Fruit fly (Drosophila melanogaster) whole organism, embryonic: ENCODE data around the gene RabX4.

Source experiments
- Asciz ChIP-seq: fragments of 200-800 bp; sonication (Bioruptor generic); optimal IDR thresholded peaks from 2 replicates; lab custom pipeline; 2017; ENCODE audit warnings: missing biosample characterization, mild to moderate bottlenecking, missing genetic modification characterization, missing genetic modification reagents
- Atf-2 ChIP-seq: fragments of 200-800 bp; sonication (Bioruptor generic); optimal IDR thresholded peaks from 2 replicates; lab custom pipeline; 2016; ENCODE audit warnings: missing biosample characterization, missing genetic modification characterization
- Atf6 ChIP-seq: fragments of 200-800 bp; sonication (Bioruptor generic); IDR thresholded peaks from 2 replicates; pipeline ENCODE4 v1.3.6; 2022; ENCODE audit warnings: missing biosample characterization, missing genetic modification characterization
- CG10209 ChIP-seq: fragments of 200-800 bp; sonication (Bioruptor generic); optimal IDR thresholded peaks from 3 replicates; lab custom pipeline; 2017; ENCODE audit warnings: missing biosample characterization, mild to moderate bottlenecking, missing genetic modification characterization, missing genetic modification reagents
- CG10654 ChIP-seq: fragments of 200-800 bp; sonication (Bioruptor generic); optimal IDR thresholded peaks from 2 replicates; lab custom pipeline; 2016; ENCODE audit warnings: missing biosample characterization, missing genetic modification characterization
- CG11723 ChIP-seq: fragments of 200-800 bp; sonication (Bioruptor generic); optimal IDR thresholded peaks from 2 replicates; lab custom pipeline; 2017; ENCODE audit warnings: missing biosample characterization, mild to moderate bottlenecking, missing genetic modification characterization
- CG12942 ChIP-seq: fragments of 200-800 bp; sonication (Bioruptor generic); optimal IDR thresholded peaks from 3 replicates; lab custom pipeline; 2016; ENCODE audit warnings: missing biosample characterization, missing genetic modification characterization
- CG13624 ChIP-seq: fragments of 200-800 bp; sonication (Bioruptor generic); optimal IDR thresholded peaks from 2 replicates; lab custom pipeline; 2016; ENCODE audit warnings: missing biosample characterization, missing genetic modification characterization
- CG15073 ChIP-seq: fragments of 200-800 bp; sonication (Bioruptor generic); optimal IDR thresholded peaks from 2 replicates; lab custom pipeline; 2016; ENCODE audit warnings: missing biosample characterization, missing genetic modification characterization
- CG1529 ChIP-seq: fragments of 200-800 bp; sonication (Bioruptor generic); optimal IDR thresholded peaks from 3 replicates; lab custom pipeline; 2018; ENCODE audit warnings: missing biosample characterization, missing genetic modification characterization
- CG15601 ChIP-seq: fragments of 200-800 bp; sonication (Bioruptor generic); optimal IDR thresholded peaks from 3 replicates; lab custom pipeline; 2019; ENCODE audit warnings: missing biosample characterization, mild to moderate bottlenecking, missing genetic modification characterization, moderate library complexity
- CG1647 ChIP-seq: fragments of 200-800 bp; sonication (Bioruptor generic); optimal IDR thresholded peaks from 3 replicates; lab custom pipeline; 2016; ENCODE audit warnings: missing biosample characterization, missing genetic modification characterization
- CG17385 ChIP-seq: fragments of 200-800 bp; sonication (Bioruptor generic); optimal IDR thresholded peaks from 3 replicates; lab custom pipeline; 2018; ENCODE audit warnings: missing biosample characterization, mild to moderate bottlenecking, missing genetic modification characterization
- CG18476 ChIP-seq: fragments of 200-800 bp; sonication (Bioruptor generic); optimal IDR thresholded peaks from 2 replicates; lab custom pipeline; 2016; ENCODE audit warnings: missing biosample characterization, mild to moderate bottlenecking, missing genetic modification characterization
- CG2889 ChIP-seq: fragments of 200-800 bp; sonication (Bioruptor generic); IDR thresholded peaks from 3 replicates; pipeline ENCODE4 v1.3.6; 2022; ENCODE audit warnings: missing biosample characterization, missing genetic modification characterization
- CG31388 ChIP-seq: fragments of 200-800 bp; sonication (Bioruptor generic); optimal IDR thresholded peaks from 2 replicates; lab custom pipeline; 2016; ENCODE audit warnings: missing biosample characterization, missing genetic modification characterization
- CG34422 ChIP-seq: fragments of 200-800 bp; sonication (Bioruptor generic); IDR thresholded peaks from 3 replicates; pipeline ENCODE4 v1.3.6; 2022; ENCODE audit warnings: missing biosample characterization, missing genetic modification characterization
- CG3995 ChIP-seq: fragments of 200-800 bp; sonication (Bioruptor generic); optimal IDR thresholded peaks from 3 replicates; lab custom pipeline; 2016; ENCODE audit warnings: missing biosample characterization, missing genetic modification characterization
- CG4360 ChIP-seq: fragments of 200-800 bp; sonication (Bioruptor generic); IDR thresholded peaks from 2 replicates; pipeline ENCODE4 v1.3.6; 2022; ENCODE audit warnings: missing biosample characterization, missing genetic modification characterization
- CG5180 ChIP-seq: fragments of 200-800 bp; sonication (Bioruptor generic); optimal IDR thresholded peaks from 3 replicates; lab custom pipeline; 2017; ENCODE audit warnings: missing biosample characterization, missing genetic modification characterization, mild to moderate bottlenecking, moderate library complexity, missing genetic modification reagents
- CG7372 ChIP-seq: fragments of 200-800 bp; sonication (Bioruptor generic); IDR thresholded peaks from 2 replicates; pipeline ENCODE4 v1.3.6; 2022; ENCODE audit warnings: missing biosample characterization, missing genetic modification characterization
- CG8281 ChIP-seq: fragments of 200-800 bp; sonication (Bioruptor generic); optimal IDR thresholded peaks from 2 replicates; lab custom pipeline; 2018; ENCODE audit warnings: missing biosample characterization, mild to moderate bottlenecking, missing genetic modification characterization, moderate library complexity
- CG8359 ChIP-seq: fragments of 200-800 bp; sonication (Bioruptor generic); optimal IDR thresholded peaks from 2 replicates; lab custom pipeline; 2017; ENCODE audit warnings: missing biosample characterization, mild to moderate bottlenecking, missing genetic modification characterization, borderline replicate concordance
- CTCF ChIP-seq: fragments of 200-800 bp; sonication (Bioruptor generic); optimal IDR thresholded peaks from 2 replicates; lab custom pipeline; 2017; ENCODE audit warnings: missing biosample characterization, mild to moderate bottlenecking, missing genetic modification characterization, moderate library complexity
- D ChIP-seq, 2 experiments: fragments of 200-800 bp in 1 of 2; fragments of >200 bp in 1 of 2; sonication (Bioruptor generic) in 1 of 2; optimal IDR thresholded peaks; 2 replicates in 1 of 2; 3 replicates in 1 of 2; lab custom pipeline; 2017; ENCODE audit warnings: mild to moderate bottlenecking in 1 of 2, missing biosample characterization in 1 of 2, missing genetic modification characterization in 1 of 2, missing genetic modification reagents in 1 of 2
- Doc3 ChIP-seq: fragments of 200-800 bp; sonication (Bioruptor generic); IDR thresholded peaks from 3 replicates; pipeline ENCODE4 v1.3.6; 2022; ENCODE audit warnings: missing biosample characterization, missing genetic modification characterization; ENCODE audit not compliant: partially characterized antibody
- Drgx ChIP-seq: fragments of 200-800 bp; sonication (Bioruptor generic); IDR thresholded peaks from 2 replicates; pipeline ENCODE4 v1.3.6; 2022; ENCODE audit warnings: missing biosample characterization, missing genetic modification characterization
- Hey ChIP-seq: fragments of 200-800 bp; sonication (Bioruptor generic); optimal IDR thresholded peaks from 3 replicates; lab custom pipeline; 2018; ENCODE audit warnings: missing biosample characterization, mild to moderate bottlenecking, missing genetic modification characterization
- Hr78 ChIP-seq, 2 experiments: fragments of 200-800 bp in 1 of 2; fragments of >200 bp in 1 of 2; sonication (Bioruptor generic) in 1 of 2; optimal IDR thresholded peaks; 2 replicates each; lab custom pipeline; 2017 to 2019; ENCODE audit warnings: missing biosample characterization in 2 of 2, missing genetic modification characterization in 2 of 2, mild to moderate bottlenecking in 1 of 2, moderate library complexity in 1 of 2
- Hsf ChIP-seq: fragments of 200-800 bp; sonication (Bioruptor generic); optimal IDR thresholded peaks from 3 replicates; lab custom pipeline; 2016; ENCODE audit warnings: missing biosample characterization, missing genetic modification characterization
- Lpt ChIP-seq: fragments of >200 bp; optimal IDR thresholded peaks from 2 replicates; lab custom pipeline; 2018; ENCODE audit warnings: missing biosample characterization, missing genetic modification characterization
- Mes4 ChIP-seq: fragments of 200-800 bp; sonication (Bioruptor generic); optimal IDR thresholded peaks from 2 replicates; lab custom pipeline; 2016; ENCODE audit warnings: missing biosample characterization, missing genetic modification characterization
- Nf-YB ChIP-seq: fragments of 200-800 bp; sonication (Bioruptor generic); optimal IDR thresholded peaks from 3 replicates; lab custom pipeline; 2019; ENCODE audit warnings: missing biosample characterization, mild to moderate bottlenecking, missing genetic modification characterization, moderate library complexity
- Poxn ChIP-seq: fragments of 200-800 bp; sonication (Bioruptor generic); IDR thresholded peaks from 2 replicates; pipeline ENCODE4 v1.3.6; 2022; ENCODE audit warnings: missing biosample characterization, missing genetic modification characterization
- Ptx1 ChIP-seq: fragments of 200-800 bp; sonication (Bioruptor generic); IDR thresholded peaks from 2 replicates; pipeline ENCODE4 v1.3.6; 2022; ENCODE audit warnings: missing biosample characterization, missing genetic modification characterization
- Sry-β ChIP-seq: fragments of 200-800 bp; sonication (Bioruptor generic); optimal IDR thresholded peaks from 2 replicates; lab custom pipeline; 2018; ENCODE audit warnings: missing biosample characterization, mild to moderate bottlenecking, missing genetic modification characterization, moderate library complexity
- Ssrp ChIP-seq: fragments of 200-800 bp; sonication (Bioruptor generic); optimal IDR thresholded peaks from 2 replicates; lab custom pipeline; 2018; ENCODE audit warnings: missing biosample characterization, mild to moderate bottlenecking, missing genetic modification characterization, moderate library complexity
- Trl ChIP-seq, 3 experiments: fragments of >200 bp in 2 of 3; fragments of 200-800 bp in 1 of 3; sonication (Bioruptor generic) in 1 of 3; optimal IDR thresholded peaks; 2 replicates in 1 of 3; 3 replicates in 2 of 3; lab custom pipeline; 2016 to 2017; ENCODE audit warnings: missing biosample characterization in 1 of 3, missing genetic modification characterization in 1 of 3
- ab ChIP-seq: fragments of 200-800 bp; sonication (Bioruptor generic); optimal IDR thresholded peaks from 2 replicates; lab custom pipeline; 2016; ENCODE audit warnings: missing biosample characterization, missing genetic modification characterization
- chm ChIP-seq: fragments of 200-800 bp; sonication (Bioruptor generic); IDR thresholded peaks from 2 replicates; pipeline ENCODE4 v1.3.6; 2022; ENCODE audit warnings: missing biosample characterization, missing genetic modification characterization
- crc ChIP-seq: fragments of 200-800 bp; sonication (Bioruptor generic); optimal IDR thresholded peaks from 2 replicates; lab custom pipeline; 2016; ENCODE audit warnings: missing biosample characterization, missing genetic modification characterization
- emc ChIP-seq: fragments of 200-800 bp; sonication (Bioruptor generic); optimal IDR thresholded peaks from 2 replicates; lab custom pipeline; 2016; ENCODE audit warnings: missing biosample characterization, missing genetic modification characterization
- fd3F ChIP-seq: fragments of 200-800 bp; sonication (Bioruptor generic); optimal IDR thresholded peaks from 2 replicates; lab custom pipeline; 2018; ENCODE audit warnings: missing biosample characterization, mild to moderate bottlenecking, missing genetic modification characterization, moderate library complexity
- fd64A ChIP-seq: fragments of 200-800 bp; sonication (Bioruptor generic); optimal IDR thresholded peaks from 3 replicates; lab custom pipeline; 2018; ENCODE audit warnings: missing biosample characterization, mild to moderate bottlenecking, missing genetic modification characterization
- knrl ChIP-seq: fragments of 200-800 bp; sonication (Bioruptor generic); IDR thresholded peaks from 3 replicates; pipeline ENCODE4 v1.3.6; 2022; ENCODE audit warnings: missing biosample characterization, missing genetic modification characterization; ENCODE audit not compliant: partially characterized antibody
- org-1 ChIP-seq: fragments of 200-800 bp; sonication (Bioruptor generic); optimal IDR thresholded peaks from 2 replicates; lab custom pipeline; 2017; ENCODE audit warnings: missing biosample characterization, missing genetic modification characterization
- sr ChIP-seq: fragments of 200-800 bp; sonication (Bioruptor generic); IDR thresholded peaks from 3 replicates; pipeline ENCODE4 v1.3.6; 2022; ENCODE audit warnings: missing biosample characterization, missing genetic modification characterization
- trh ChIP-seq: fragments of 200-800 bp; sonication (Bioruptor generic); optimal IDR thresholded peaks from 2 replicates; lab custom pipeline; 2016; ENCODE audit warnings: missing biosample characterization, missing genetic modification characterization
- usp ChIP-seq: fragments of >200 bp; optimal IDR thresholded peaks from 2 replicates; lab custom pipeline; 2017; ENCODE audit warnings: missing biosample characterization, missing genetic modification characterization
- zfh1 ChIP-seq: fragments of 200-800 bp; sonication (Bioruptor generic); IDR thresholded peaks from 3 replicates; pipeline ENCODE4 v1.3.6; 2022; ENCODE audit warnings: missing biosample characterization, missing genetic modification characterization

RabX4 gene

DNA sequence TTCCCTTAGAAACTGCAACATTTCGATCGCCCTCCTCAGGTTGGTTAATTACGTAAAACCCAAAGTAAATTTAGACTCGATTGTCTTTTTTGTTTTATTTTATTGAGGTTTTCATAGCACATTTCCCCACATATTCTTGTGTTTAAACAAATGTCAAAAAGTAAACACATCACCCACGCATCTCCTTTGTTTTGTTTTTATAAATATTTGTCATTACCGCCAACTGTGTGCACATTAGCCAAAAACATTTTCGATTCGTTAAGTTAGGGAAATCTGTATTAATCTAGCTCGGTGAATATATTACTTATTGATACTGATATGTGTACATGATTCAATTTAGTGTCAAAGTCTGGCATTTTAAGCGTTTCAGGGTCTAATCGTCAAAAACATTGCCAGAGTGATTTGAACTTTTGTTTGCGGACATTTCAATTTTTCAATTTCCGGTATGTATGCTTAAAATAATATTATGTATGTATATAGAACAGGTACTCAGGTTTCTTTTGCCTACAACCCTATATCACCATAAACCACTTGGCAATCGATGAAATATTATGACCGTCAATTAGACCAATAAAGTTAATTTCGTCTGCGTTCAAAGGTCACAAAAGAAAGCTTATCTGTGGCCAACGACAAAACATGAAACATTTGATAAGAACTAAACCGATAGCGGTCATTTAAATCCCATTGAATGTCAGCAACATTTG, 18.5 kb downstream of the RabX4 start (continued):
- TF ChIP-seq CG15601 (tag; lab: Kevin White, UChicago) (no peak), crc (no peak), Asciz (GFP tag; lab: Kevin White, UChicago) (peak; percentile 92), CG1529 (peak; percentile 39), CG3995 (no peak), CG5180 (GFP tag; lab: Kevin White, UChicago) (no peak), CG18476 (GFP tag; lab: Kevin White, UChicago) (no peak), CG10654 (no peak), Lpt (GFP tag; lab: Kevin White, UChicago) (no peak), trh (GFP tag; lab: Kevin White, UChicago) (peak; percentile 16), fd3F (peak; percentile 61), fd64A (GFP tag; lab: Kevin White, UChicago) (peak; percentile 76), sr (peak; percentile 29; the same call in 1 of the 3 replicates), knrl (GFP tag; lab: Robert Waterston, UW) (no peak), org-1 (GFP tag; lab: Kevin White, UChicago) (peak; percentile 41), CTCF (no peak), emc (no peak), CG17385 (GFP tag; lab: Kevin White, UChicago) (no peak), Drgx (GFP tag; lab: Robert Waterston, UW) (no peak), Doc3 (no peak), Hey (tag; lab: Kevin White, UChicago) (no peak), D (optimal IDR thresholded peaks at IDR 0.05; lab: Kevin White, UChicago) (no peak), D (GFP tag; optimal IDR thresholded peaks at IDR 0.05; lab: Kevin White, UChicago) (peak; percentile 39), CG10209 (GFP tag; lab: Kevin White, UChicago) (peak; percentile 63), Hr78 (GFP tag; optimal IDR thresholded peaks at IDR 0.05; lab: Kevin White, UChicago) (peak in 1 of 2 experiments; percentile 33), usp (GFP tag; lab: Kevin White, UChicago) (no peak), Trl (optimal IDR thresholded peaks at IDR 0.05; lab: Kevin White, UChicago) (no peak), Trl (GFP tag; optimal IDR thresholded peaks at IDR 0.05; lab: Kevin White, UChicago) (no peak), CG7372 (GFP tag; lab: Robert Waterston, UW) (no peak), Ssrp (tag; lab: Kevin White, UChicago) (no peak), CG15073 (no peak), zfh1 (GFP tag; lab: Robert Waterston, UW) (no peak), CG31388 (GFP tag; lab: Kevin White, UChicago) (no peak), ab (GFP tag; lab: Kevin White, UChicago) (no peak), chm (GFP tag; lab: Robert Waterston, UW) (no peak), Hsf (GFP tag; lab: Kevin White, UChicago) (no peak), CG8359 (GFP tag; lab: Kevin White, UChicago) (peak; percentile 54), CG8281 (tag; lab: Kevin White, UChicago) (peak; percentile 50), Poxn (GFP tag; lab: Robert Waterston, UW) (no peak), Mes4 (no peak), CG2889 (GFP tag; lab: Robert Waterston, UW) (no peak), Ptx1 (GFP tag; lab: Robert Waterston, UW) (no peak), Atf-2 (GFP tag; lab: Kevin White, UChicago) (no peak), CG13624 (no peak), CG1647 (GFP tag; lab: Kevin White, UChicago) (no peak), Nf-YB (peak; percentile 35), Sry-β (GFP tag; lab: Kevin White, UChicago) (peak; percentile 31), CG4360 (GFP tag; lab: Robert Waterston, UW) (no peak), CG11723 (GFP tag; lab: Kevin White, UChicago) (no peak), CG12942 (GFP tag; lab: Kevin White, UChicago) (no peak), CG34422 (GFP tag; lab: Robert Waterston, UW) (no peak), Atf6 (GFP tag; lab: Robert Waterston, UW) (peak; percentile 45; the same call in 1 of the 2 replicates)
